Worm (Caenorhabditis elegans) whole organism, L1 larva: ENCODE measurements around the gene B0393.7.

Experiments
- elt-3 ChIP-seq, 6 experiments: fragments of 150-350 bp in 1 of 6; sonication (generic microtip); optimal IDR thresholded peaks; 2 replicates each; lab custom pipeline; 2017 to 2018; ENCODE audit warnings: missing biosample characterization in 6 of 6, missing genetic modification characterization in 6 of 6, inconsistent platforms in 1 of 6
- fos-1 ChIP-seq: fragments of 150-350 bp; optimal IDR thresholded peaks from 2 replicates; lab custom pipeline; 2014; ENCODE audit warnings: missing biosample characterization, missing genetic modification characterization
- nhr-237 ChIP-seq: fragments of 150-350 bp; optimal IDR thresholded peaks from 2 replicates; lab custom pipeline; 2014; ENCODE audit warnings: missing biosample characterization, missing genetic modification characterization
- nhr-90 ChIP-seq: sonication (generic microtip); optimal IDR thresholded peaks from 2 replicates; lab custom pipeline; 2016; ENCODE audit warnings: mild to moderate bottlenecking, missing genetic modification characterization, missing compliant biosample characterization; ENCODE audit not compliant: poor library complexity
- snpc-4 ChIP-seq: fragments of 150-350 bp; optimal IDR thresholded peaks from 2 replicates; lab custom pipeline; 2014; ENCODE audit warnings: missing biosample characterization, missing genetic modification characterization
- unc-86 ChIP-seq: sonication (generic microtip); optimal IDR thresholded peaks from 2 replicates; lab custom pipeline; 2016; ENCODE audit warnings: missing genetic modification characterization, missing compliant biosample characterization

ce11 chrIII:4734056-4734455, 43.8 kb downstream of the B0393.7 start, which contains the start of gene F17C8.9:
- TF ChIP-seq nhr-90 (tag; lab: Kevin White, UChicago), result no peak
- no peak for TF ChIP-seq unc-86 (tag; lab: Kevin White, UChicago)
- no peak for TF ChIP-seq elt-3 (tag; optimal IDR thresholded peaks at IDR 0.05; lab: Kevin White, UChicago)
- TF ChIP-seq snpc-4 (tag; lab: Kevin White, UChicago), result no peak
- no peak for TF ChIP-seq nhr-237 (tag; lab: Kevin White, UChicago)
- TF ChIP-seq fos-1 (tag; lab: Kevin White, UChicago), result no peak
